Worm (Caenorhabditis elegans) whole organism, mixed stage, embryonic: ENCODE data around the gene Y56A3A.7.

Source experiments
- M03D4.4 ChIP-seq: sonication (generic microtip); optimal IDR thresholded peaks from 2 replicates; lab custom pipeline; 2017; ENCODE audit warnings: mild to moderate bottlenecking, missing genetic modification characterization, missing compliant biosample characterization
- bed-3 ChIP-seq: fragments of 200-800 bp; sonication (Bioruptor generic); optimal IDR thresholded peaks from 3 replicates; lab custom pipeline; 2018; ENCODE audit warnings: mild to moderate bottlenecking, missing genetic modification characterization, moderate library complexity, missing compliant biosample characterization
- blmp-1 ChIP-seq: fragments of 150-350 bp; optimal IDR thresholded peaks from 2 replicates; lab custom pipeline; 2014; ENCODE audit warnings: missing biosample characterization, missing genetic modification characterization
- ceh-39 ChIP-seq: fragments of 150-350 bp; optimal IDR thresholded peaks from 2 replicates; lab custom pipeline; 2014; ENCODE audit warnings: missing biosample characterization, missing genetic modification characterization
- ceh-43 ChIP-seq: fragments of 200-800 bp; sonication (Bioruptor generic); optimal IDR thresholded peaks from 2 replicates; lab custom pipeline; 2018; ENCODE audit warnings: mild to moderate bottlenecking, missing genetic modification characterization, moderate library complexity, missing compliant biosample characterization
- ceh-83 ChIP-seq: fragments of 200-800 bp; sonication (Bioruptor generic); optimal IDR thresholded peaks from 2 replicates; lab custom pipeline; 2018; ENCODE audit warnings: mild to moderate bottlenecking, missing genetic modification characterization, missing compliant biosample characterization
- ces-1 ChIP-seq: fragments of 150-350 bp; optimal IDR thresholded peaks from 2 replicates; lab custom pipeline; 2014; ENCODE audit warnings: missing biosample characterization, missing genetic modification reagents, missing genetic modification characterization
- drap-1 ChIP-seq: fragments of 200-800 bp; sonication (Bioruptor generic); optimal IDR thresholded peaks from 3 replicates; lab custom pipeline; 2018; ENCODE audit warnings: mild to moderate bottlenecking, missing genetic modification characterization, missing compliant biosample characterization
- elt-1 ChIP-seq: sonication (generic microtip); optimal IDR thresholded peaks from 2 replicates; lab custom pipeline; 2017; ENCODE audit warnings: missing genetic modification characterization, mild to moderate bottlenecking, missing compliant biosample characterization, antibody characterized with exemption, moderate library complexity, borderline replicate concordance; ENCODE audit not compliant: insufficient read depth
- flh-1 ChIP-seq: fragments of 200-800 bp; sonication (Bioruptor generic); optimal IDR thresholded peaks from 2 replicates; lab custom pipeline; 2018; ENCODE audit warnings: mild to moderate bottlenecking, missing genetic modification characterization, moderate library complexity, missing compliant biosample characterization
- ham-2 ChIP-seq: fragments of 200-800 bp; sonication (Bioruptor generic); optimal IDR thresholded peaks from 2 replicates; lab custom pipeline; 2018; ENCODE audit warnings: mild to moderate bottlenecking, missing genetic modification characterization, missing compliant biosample characterization
- hlh-1 ChIP-seq: fragments of 150-350 bp; optimal IDR thresholded peaks from 2 replicates; lab custom pipeline; 2014; ENCODE audit warnings: missing biosample characterization, missing genetic modification reagents, missing genetic modification characterization
- lin-13 ChIP-seq: fragments of 150-350 bp; optimal IDR thresholded peaks from 2 replicates; lab custom pipeline; 2014; ENCODE audit warnings: missing biosample characterization, missing genetic modification characterization
- lsy-2 ChIP-seq: fragments of 150-350 bp; optimal IDR thresholded peaks from 2 replicates; lab custom pipeline; 2014; ENCODE audit warnings: missing biosample characterization, missing genetic modification characterization
- mab-5 ChIP-seq: fragments of 150-350 bp; optimal IDR thresholded peaks from 2 replicates; lab custom pipeline; 2014; ENCODE audit warnings: missing biosample characterization, missing genetic modification characterization
- mep-1 ChIP-seq: fragments of 150-350 bp; optimal IDR thresholded peaks from 2 replicates; lab custom pipeline; 2017; ENCODE audit warnings: missing biosample characterization, missing genetic modification reagents, missing genetic modification characterization, inconsistent platforms
- mls-2 ChIP-seq: sonication (generic microtip); optimal IDR thresholded peaks from 2 replicates; lab custom pipeline; 2016; ENCODE audit warnings: mild to moderate bottlenecking, missing genetic modification characterization, moderate library complexity, missing compliant biosample characterization
- nhr-2 ChIP-seq: fragments of 150-350 bp; optimal IDR thresholded peaks from 2 replicates; lab custom pipeline; 2014; ENCODE audit warnings: missing biosample characterization, missing genetic modification characterization
- nhr-237 ChIP-seq: fragments of 150-350 bp; optimal IDR thresholded peaks from 2 replicates; lab custom pipeline; 2014; ENCODE audit warnings: missing biosample characterization, missing genetic modification characterization
- nhr-28 ChIP-seq: fragments of 150-350 bp; optimal IDR thresholded peaks from 2 replicates; lab custom pipeline; 2014; ENCODE audit warnings: missing biosample characterization, missing genetic modification characterization
- nhr-76 ChIP-seq: sonication (generic microtip); optimal IDR thresholded peaks from 2 replicates; lab custom pipeline; 2017; ENCODE audit warnings: missing biosample characterization, missing genetic modification characterization
- pha-4 ChIP-seq: fragments of 150-350 bp; optimal IDR thresholded peaks from 2 replicates; lab custom pipeline; 2018; ENCODE audit warnings: missing biosample characterization, missing genetic modification reagents, missing genetic modification characterization
- sem-2 ChIP-seq: fragments of 200-800 bp; sonication (Bioruptor generic); optimal IDR thresholded peaks from 2 replicates; lab custom pipeline; 2018; ENCODE audit warnings: mild to moderate bottlenecking, missing genetic modification characterization, missing compliant biosample characterization
- snpc-4 ChIP-seq: fragments of 150-350 bp; optimal IDR thresholded peaks from 2 replicates; lab custom pipeline; 2014; ENCODE audit warnings: missing biosample characterization, missing genetic modification characterization
- unc-120 ChIP-seq: sonication (generic microtip); optimal IDR thresholded peaks from 2 replicates; lab custom pipeline; 2017; ENCODE audit warnings: missing genetic modification characterization, missing compliant biosample characterization; ENCODE audit not compliant: poor library complexity, severe bottlenecking
- unc-39 ChIP-seq: fragments of 150-350 bp; optimal IDR thresholded peaks from 2 replicates; lab custom pipeline; 2014; ENCODE audit warnings: missing biosample characterization, missing genetic modification characterization
- unc-62 ChIP-seq: fragments of 150-350 bp; optimal IDR thresholded peaks from 2 replicates; lab custom pipeline; 2014; ENCODE audit warnings: missing biosample characterization, missing genetic modification reagents, missing genetic modification characterization
- zip-8 ChIP-seq: fragments of 150-350 bp; optimal IDR thresholded peaks from 2 replicates; lab custom pipeline; 2014; ENCODE audit warnings: missing biosample characterization, missing genetic modification characterization
- ztf-11 ChIP-seq: fragments of 150-350 bp; optimal IDR thresholded peaks from 2 replicates; lab custom pipeline; 2014; ENCODE audit warnings: missing biosample characterization, missing genetic modification characterization

Y56A3A.7 gene

ce11 chrIII:11914220-11914619 is 32.6 kb downstream of the Y56A3A.7 start, which contains the start of gene Y56A3A.16:
Y56A3A.16 (minus strand) TSS chrIII:11914320.
- TF ChIP-seq ceh-83 (GFP tag; lab: Kevin White, UChicago) (no peak), ceh-43 (GFP tag; lab: Kevin White, UChicago) (no peak), snpc-4 (tag; lab: Kevin White, UChicago) (no peak), unc-120 (tag; lab: Kevin White, UChicago) (no peak)

- TF ChIP-seq mep-1 (tag; lab: Kevin White, UChicago), result no peak
- no peak for TF ChIP-seq zip-8 (tag; lab: Kevin White, UChicago)
- TF ChIP-seq ham-2 (GFP tag; lab: Kevin White, UChicago), result no peak
- TF ChIP-seq nhr-28 (tag; lab: Kevin White, UChicago), result no peak
- no peak for TF ChIP-seq ceh-39 (tag; lab: Kevin White, UChicago)
- no peak for TF ChIP-seq nhr-237 (tag; lab: Kevin White, UChicago)
- TF ChIP-seq flh-1 (GFP tag; lab: Kevin White, UChicago), result no peak
- TF ChIP-seq nhr-76, result no peak
- no peak for TF ChIP-seq mab-5 (tag; lab: Kevin White, UChicago)
- TF ChIP-seq bed-3 (GFP tag; lab: Kevin White, UChicago), result no peak
- no peak for TF ChIP-seq ceh-43 (GFP tag; lab: Kevin White, UChicago)
- TF ChIP-seq unc-120 (tag; lab: Kevin White, UChicago), result no peak
- TF ChIP-seq sem-2 (GFP tag; lab: Kevin White, UChicago), result no peak
Measured at ce11 chrIII:11909778-11910177, 37.0 kb downstream of the Y56A3A.7 start, which contains the start of gene faah-4. faah-4 (minus strand) TSS chrIII:11909878.

- no peak for TF ChIP-seq pha-4 (tag; lab: Kevin White, UChicago)
- no peak for TF ChIP-seq elt-1 (tag; lab: Kevin White, UChicago)
- TF ChIP-seq unc-62 (GFP tag; lab: Kevin White, UChicago), result no peak
Measured at ce11 chrIII:11908660-11909059, 38.2 kb downstream of the Y56A3A.7 start, which contains the start of gene fbxb-24. fbxb-24 (plus strand) TSS chrIII:11908960.

ce11 chrIII:11907177-11907576 is 39.6 kb downstream of the Y56A3A.7 start, which contains the start of gene sdz-33:
sdz-33 (plus strand) TSS chrIII:11907477.
- TF ChIP-seq lin-13 (tag; lab: Kevin White, UChicago) (no peak), mls-2 (tag; lab: Kevin White, UChicago) (no peak), mab-5 (tag; lab: Kevin White, UChicago) (no peak), nhr-2 (tag; lab: Kevin White, UChicago) (no peak)

ce11 chrIII:11902782-11903181 is 44.0 kb downstream of the Y56A3A.7 start:
- no peak for TF ChIP-seq ham-2 (GFP tag; lab: Kevin White, UChicago)
- no peak for TF ChIP-seq ztf-11 (tag; lab: Kevin White, UChicago)
- TF ChIP-seq zip-8 (tag; lab: Kevin White, UChicago), result no peak
- no peak for TF ChIP-seq blmp-1 (tag; lab: Kevin White, UChicago)
- no peak for TF ChIP-seq lin-13 (tag; lab: Kevin White, UChicago)
- no peak for TF ChIP-seq nhr-28 (tag; lab: Kevin White, UChicago)
- TF ChIP-seq unc-39, result no peak
- no peak for TF ChIP-seq sem-2 (GFP tag; lab: Kevin White, UChicago)
- no peak for TF ChIP-seq unc-120 (tag; lab: Kevin White, UChicago)
- TF ChIP-seq ceh-39 (tag; lab: Kevin White, UChicago), result no peak
- TF ChIP-seq drap-1, result no peak
- no peak for TF ChIP-seq ces-1 (GFP tag; lab: Kevin White, UChicago)

- TF ChIP-seq drap-1 (no peak), nhr-237 (tag; lab: Kevin White, UChicago) (no peak), mep-1 (tag; lab: Kevin White, UChicago) (no peak), ztf-11 (tag; lab: Kevin White, UChicago) (no peak), flh-1 (GFP tag; lab: Kevin White, UChicago) (no peak), sem-2 (GFP tag; lab: Kevin White, UChicago) (no peak), unc-120 (tag; lab: Kevin White, UChicago) (no peak), nhr-28 (tag; lab: Kevin White, UChicago) (no peak), hlh-1 (tag; lab: Kevin White, UChicago) (no peak), lsy-2 (tag; lab: Kevin White, UChicago) (no peak), nhr-2 (tag; lab: Kevin White, UChicago) (no peak), snpc-4 (tag; lab: Kevin White, UChicago) (no peak), M03D4.4 (tag; lab: Kevin White, UChicago) (no peak), ham-2 (GFP tag; lab: Kevin White, UChicago) (no peak), ces-1 (GFP tag; lab: Kevin White, UChicago) (no peak)
Measured at ce11 chrIII:11900022-11900421, 46.8 kb downstream of the Y56A3A.7 start.
